Fruit fly (Drosophila melanogaster): Measurements from ENCODE around the gene CG9926.

dm6 chr3R:13995933-13996332 is 45.0 kb upstream of the CG9926 start:
- TF ChIP-seq Pif1A (GFP tag; optimal IDR thresholded peaks at IDR 0.05) (no peak), CG13204 (GFP tag; optimal IDR thresholded peaks at IDR 0.05) (no peak), CG9948 (tag; optimal IDR thresholded peaks at IDR 0.05) (no peak), D1 (tag; optimal IDR thresholded peaks at IDR 0.05) (no peak), CG8301 (tag; optimal IDR thresholded peaks at IDR 0.05) (no peak), EcR (GFP tag; optimal IDR thresholded peaks at IDR 0.05) (no peak), CG34367 (tag; optimal IDR thresholded peaks at IDR 0.05) (no peak), Ets98B (GFP tag; IDR thresholded peaks at IDR 0.05) (no peak; the same call in 1 of the 2 replicates), CG14655 (GFP tag; optimal IDR thresholded peaks at IDR 0.05) (no peak), CG10348 (GFP tag; IDR thresholded peaks at IDR 0.05) (no peak)
